Fruit fly (Drosophila melanogaster) whole organism, embryonic: ENCODE results near the gene CG18766.

Experiments used
- Bgb ChIP-seq: fragments of 200-800 bp; sonication (Bioruptor generic); IDR thresholded peaks from 2 replicates; pipeline ENCODE4 v1.3.6; 2022; ENCODE audit warnings: missing biosample characterization, missing genetic modification characterization; ENCODE audit not compliant: partially characterized antibody
- CG10543 ChIP-seq: fragments of 200-800 bp; sonication (Bioruptor generic); optimal IDR thresholded peaks from 3 replicates; lab custom pipeline; 2017; ENCODE audit warnings: missing biosample characterization, mild to moderate bottlenecking, missing genetic modification characterization, moderate library complexity
- CG12769 ChIP-seq: fragments of 200-800 bp; sonication (Bioruptor generic); optimal IDR thresholded peaks from 2 replicates; lab custom pipeline; 2019; ENCODE audit warnings: missing biosample characterization, mild to moderate bottlenecking, missing genetic modification characterization, moderate library complexity
- CG1529 ChIP-seq: fragments of 200-800 bp; sonication (Bioruptor generic); optimal IDR thresholded peaks from 3 replicates; lab custom pipeline; 2018; ENCODE audit warnings: missing biosample characterization, missing genetic modification characterization
- CG15696 ChIP-seq: fragments of 200-800 bp; sonication (Bioruptor generic); optimal IDR thresholded peaks from 2 replicates; lab custom pipeline; 2019; ENCODE audit warnings: missing biosample characterization, mild to moderate bottlenecking, missing genetic modification characterization, moderate library complexity
- CG17829 ChIP-seq: fragments of 200-800 bp; optimal IDR thresholded peaks from 2 replicates; lab custom pipeline; 2019; ENCODE audit warnings: missing biosample characterization, mild to moderate bottlenecking, missing genetic modification characterization, moderate library complexity
- CG2129 ChIP-seq: fragments of 200-800 bp; sonication (Bioruptor generic); IDR thresholded peaks from 2 replicates; pipeline ENCODE4 v1.3.6; 2022; ENCODE audit warnings: missing biosample characterization, missing genetic modification characterization; ENCODE audit not compliant: partially characterized antibody
- CG31441 ChIP-seq: fragments of 200-800 bp; sonication (Bioruptor generic); IDR thresholded peaks from 2 replicates; pipeline ENCODE4 v1.3.6; 2022; ENCODE audit warnings: missing biosample characterization, missing genetic modification characterization
- CG5953 ChIP-seq: fragments of 200-800 bp; sonication (Bioruptor generic); IDR thresholded peaks from 2 replicates; pipeline ENCODE4 v1.3.6; 2022; ENCODE audit warnings: missing biosample characterization, missing genetic modification characterization
- CG7357 ChIP-seq: fragments of 200-800 bp; sonication (Bioruptor generic); IDR thresholded peaks from 3 replicates; pipeline ENCODE4 v1.3.6; 2022; ENCODE audit warnings: missing biosample characterization, missing genetic modification characterization
- CG7556 ChIP-seq: fragments of 200-800 bp; sonication (Bioruptor generic); optimal IDR thresholded peaks from 2 replicates; lab custom pipeline; 2017; ENCODE audit warnings: missing biosample characterization, mild to moderate bottlenecking, missing genetic modification characterization
- CG7987 ChIP-seq: fragments of 200-800 bp; sonication (Bioruptor generic); optimal IDR thresholded peaks from 2 replicates; lab custom pipeline; 2018; ENCODE audit warnings: missing biosample characterization, mild to moderate bottlenecking, missing genetic modification characterization, moderate library complexity
- CG8281 ChIP-seq: fragments of 200-800 bp; sonication (Bioruptor generic); optimal IDR thresholded peaks from 2 replicates; lab custom pipeline; 2018; ENCODE audit warnings: missing biosample characterization, mild to moderate bottlenecking, missing genetic modification characterization, moderate library complexity
- CG8478 ChIP-seq: fragments of >200 bp; optimal IDR thresholded peaks from 2 replicates; lab custom pipeline; 2018
- CG9797 ChIP-seq: fragments of 200-800 bp; sonication (Bioruptor generic); optimal IDR thresholded peaks from 3 replicates; lab custom pipeline; 2018; ENCODE audit warnings: missing biosample characterization, mild to moderate bottlenecking, missing genetic modification characterization
- CoRest ChIP-seq: fragments of 200-800 bp; sonication (Bioruptor generic); optimal IDR thresholded peaks from 3 replicates; lab custom pipeline; 2018; ENCODE audit warnings: missing biosample characterization, mild to moderate bottlenecking, missing genetic modification characterization, moderate library complexity
- Gug ChIP-seq: fragments of 200-800 bp; sonication (Bioruptor generic); IDR thresholded peaks from 4 replicates; pipeline ENCODE4 v1.3.6; 2022; ENCODE audit warnings: missing biosample characterization, missing genetic modification characterization
- HLHmδ ChIP-seq: fragments of 200-800 bp; sonication (Bioruptor generic); optimal IDR thresholded peaks from 2 replicates; lab custom pipeline; 2018; ENCODE audit warnings: missing biosample characterization, mild to moderate bottlenecking, missing genetic modification characterization, moderate library complexity
- HmgZ ChIP-seq: fragments of 200-800 bp; sonication (Bioruptor generic); optimal IDR thresholded peaks from 2 replicates; lab custom pipeline; 2018; ENCODE audit warnings: missing biosample characterization, mild to moderate bottlenecking, missing genetic modification characterization
- MBD-R2 ChIP-seq: fragments of 200-800 bp; sonication (Bioruptor generic); IDR thresholded peaks from 2 replicates; pipeline ENCODE4 v1.3.6; 2022; ENCODE audit warnings: missing biosample characterization, missing genetic modification characterization
- Med ChIP-seq: fragments of 200-800 bp; sonication (Bioruptor generic); peaks from one replicate; lab custom pipeline; 2016; ENCODE audit warnings: missing biosample characterization, missing genetic modification characterization, mild to moderate bottlenecking, inconsistent platforms, moderate library complexity
- NK7.1 ChIP-seq: fragments of 200-800 bp; sonication (Bioruptor generic); optimal IDR thresholded peaks from 3 replicates; lab custom pipeline; 2016; ENCODE audit warnings: missing biosample characterization, missing genetic modification characterization
- Opbp ChIP-seq: fragments of 200-800 bp; sonication (Bioruptor generic); IDR thresholded peaks from 3 replicates; pipeline ENCODE4 v1.3.6; 2022; ENCODE audit warnings: missing biosample characterization, missing genetic modification characterization; ENCODE audit not compliant: partially characterized antibody
- Spps ChIP-seq: fragments of 200-800 bp; sonication (Bioruptor generic); optimal IDR thresholded peaks from 2 replicates; lab custom pipeline; 2018; ENCODE audit warnings: missing biosample characterization, mild to moderate bottlenecking, missing genetic modification characterization
- TFAM ChIP-seq: fragments of 200-800 bp; sonication (Bioruptor generic); optimal IDR thresholded peaks from 2 replicates; lab custom pipeline; 2017; ENCODE audit warnings: missing biosample characterization, missing genetic modification characterization, inconsistent platforms
- abd-A ChIP-seq: fragments of 200-800 bp; sonication (Bioruptor generic); optimal IDR thresholded peaks from 3 replicates; lab custom pipeline; 2019; ENCODE audit warnings: missing biosample characterization, mild to moderate bottlenecking, missing genetic modification characterization, moderate library complexity
- ac ChIP-seq: fragments of 200-800 bp; sonication (Bioruptor generic); optimal IDR thresholded peaks from 3 replicates; lab custom pipeline; 2017; ENCODE audit warnings: missing biosample characterization, mild to moderate bottlenecking, missing genetic modification characterization
- ato ChIP-seq: fragments of 200-800 bp; sonication (Bioruptor generic); IDR thresholded peaks from 2 replicates; pipeline ENCODE4 v1.3.6; 2022; ENCODE audit warnings: missing biosample characterization, missing genetic modification characterization; ENCODE audit not compliant: partially characterized antibody
- bigmax ChIP-seq: fragments of 200-800 bp; sonication (Bioruptor generic); optimal IDR thresholded peaks from 2 replicates; lab custom pipeline; 2018; ENCODE audit warnings: missing biosample characterization, mild to moderate bottlenecking, missing genetic modification characterization
- chinmo ChIP-seq: fragments of 200-800 bp; sonication (Bioruptor generic); IDR thresholded peaks from 4 replicates; pipeline ENCODE4 v1.3.6; 2022; ENCODE audit warnings: missing biosample characterization, missing genetic modification characterization; ENCODE audit not compliant: partially characterized antibody
- danr ChIP-seq: fragments of 200-800 bp; sonication (Bioruptor generic); IDR thresholded peaks from 2 replicates; pipeline ENCODE4 v1.3.6; 2022; ENCODE audit warnings: missing biosample characterization, missing genetic modification characterization
- dimm ChIP-seq: fragments of 200-800 bp; sonication (Bioruptor generic); IDR thresholded peaks from 2 replicates; pipeline ENCODE4 v1.3.6; 2022; ENCODE audit warnings: missing biosample characterization, missing genetic modification characterization
- dysf ChIP-seq: fragments of 200-800 bp; sonication (Bioruptor generic); IDR thresholded peaks from 3 replicates; pipeline ENCODE4 v1.3.6; 2022; ENCODE audit warnings: missing biosample characterization, missing genetic modification characterization
- hth ChIP-seq: fragments of >200 bp; optimal IDR thresholded peaks from 2 replicates; lab custom pipeline; 2017; ENCODE audit warnings: inconsistent platforms
- lab ChIP-seq: fragments of 200-800 bp; sonication (Bioruptor generic); optimal IDR thresholded peaks from 3 replicates; lab custom pipeline; 2017; ENCODE audit warnings: missing biosample characterization, missing genetic modification characterization, mild to moderate bottlenecking, moderate library complexity, missing genetic modification reagents
- mirr ChIP-seq: fragments of 200-800 bp; sonication (Bioruptor generic); optimal IDR thresholded peaks from 3 replicates; lab custom pipeline; 2018; ENCODE audit warnings: missing biosample characterization, mild to moderate bottlenecking, missing genetic modification characterization
- nerfin-2 ChIP-seq: fragments of 200-800 bp; sonication (Bioruptor generic); IDR thresholded peaks from 2 replicates; pipeline ENCODE4 v1.3.6; 2022; ENCODE audit warnings: missing biosample characterization, missing genetic modification characterization; ENCODE audit not compliant: partially characterized antibody
- otp ChIP-seq: fragments of 200-800 bp; sonication (Bioruptor generic); IDR thresholded peaks from 3 replicates; pipeline ENCODE4, ENCODE4 v1.3.6; 2022; ENCODE audit warnings: missing biosample characterization, missing genetic modification characterization
- pita ChIP-seq: fragments of 200-800 bp; sonication (Bioruptor generic); optimal IDR thresholded peaks from 2 replicates; lab custom pipeline; 2017; ENCODE audit warnings: missing biosample characterization, mild to moderate bottlenecking, missing genetic modification characterization
- prd ChIP-seq, 3 experiments: fragments of >200 bp in 2 of 3; fragments of 200-800 bp in 1 of 3; sonication (Bioruptor generic) in 1 of 3; optimal IDR thresholded peaks in 2 of 3; IDR thresholded peaks in 1 of 3; 2 replicates in 2 of 3; 3 replicates in 1 of 3; pipeline versions ENCODE4 v1.3.6 to Lab custom; 2017 to 2022; ENCODE audit warnings: missing biosample characterization in 1 of 3, missing genetic modification characterization in 1 of 3
- pum ChIP-seq: fragments of 200-800 bp; sonication (Bioruptor generic); optimal IDR thresholded peaks from 2 replicates; lab custom pipeline; 2016; ENCODE audit warnings: missing biosample characterization, missing genetic modification characterization
- ranshi ChIP-seq: fragments of 200-800 bp; sonication (Bioruptor generic); IDR thresholded peaks from 2 replicates; pipeline ENCODE4 v1.3.6; 2022; ENCODE audit warnings: missing biosample characterization, missing genetic modification characterization
- rib ChIP-seq: fragments of 200-800 bp; sonication (Bioruptor generic); IDR thresholded peaks from 2 replicates; pipeline ENCODE4 v1.3.6; 2022; ENCODE audit warnings: missing biosample characterization, missing genetic modification characterization
- scrt ChIP-seq: fragments of 200-800 bp; sonication (Bioruptor generic); optimal IDR thresholded peaks from 2 replicates; lab custom pipeline; 2018; ENCODE audit warnings: missing biosample characterization, mild to moderate bottlenecking, missing genetic modification characterization, moderate library complexity
- sd ChIP-seq: fragments of 200-800 bp; sonication (Bioruptor generic); optimal IDR thresholded peaks from 3 replicates; lab custom pipeline; 2018; ENCODE audit warnings: missing biosample characterization, mild to moderate bottlenecking, missing genetic modification characterization, moderate library complexity
- sim ChIP-seq: fragments of 200-800 bp; sonication (Bioruptor generic); IDR thresholded peaks from 2 replicates; pipeline ENCODE4 v1.3.6; 2022; ENCODE audit warnings: missing biosample characterization, missing genetic modification characterization
- slp2 ChIP-seq: fragments of 200-800 bp; sonication (Bioruptor generic); optimal IDR thresholded peaks from 2 replicates; lab custom pipeline; 2016; ENCODE audit warnings: missing biosample characterization, missing genetic modification characterization
- sr ChIP-seq: fragments of 200-800 bp; sonication (Bioruptor generic); IDR thresholded peaks from 3 replicates; pipeline ENCODE4 v1.3.6; 2022; ENCODE audit warnings: missing biosample characterization, missing genetic modification characterization
- tgo ChIP-seq: fragments of 200-800 bp; sonication (Bioruptor generic); IDR thresholded peaks from 3 replicates; pipeline ENCODE4 v1.3.6; 2022; ENCODE audit warnings: missing biosample characterization, missing genetic modification characterization
- tna ChIP-seq: fragments of 200-800 bp; sonication (Bioruptor generic); IDR thresholded peaks from 2 replicates; pipeline ENCODE4 v1.3.6; 2022; ENCODE audit warnings: missing biosample characterization, missing genetic modification characterization; ENCODE audit not compliant: partially characterized antibody
- toy ChIP-seq: fragments of 200-800 bp; sonication (Bioruptor generic); IDR thresholded peaks from 2 replicates; pipeline ENCODE4 v1.3.6; 2022; ENCODE audit warnings: missing biosample characterization, missing genetic modification characterization

The CG18766 gene

dm6 chr3R:27293065-27293464 lies 48.0 kb upstream of the CG18766 start (continued):
- TF ChIP-seq CG8281 (tag; lab: Kevin White, UChicago): no peak
- TF ChIP-seq chinmo (GFP tag; lab: Robert Waterston, UW): no peak
- no peak for TF ChIP-seq ranshi (GFP tag; lab: Robert Waterston, UW)
- no peak for TF ChIP-seq slp2 (GFP tag; lab: Kevin White, UChicago)
- TF ChIP-seq sr (GFP tag; lab: Robert Waterston, UW): peak; percentile 56; the same call in 1 of the 3 replicates
- no peak for TF ChIP-seq danr (GFP tag; lab: Robert Waterston, UW)
- peak; percentile 66 for TF ChIP-seq Med (GFP tag; lab: Kevin White, UChicago)
- TF ChIP-seq sim: no peak
- no peak for TF ChIP-seq CG9797 (GFP tag; lab: Kevin White, UChicago)
- no peak for TF ChIP-seq hth (lab: Kevin White, UChicago)
- no peak for TF ChIP-seq CG31441 (GFP tag; lab: Robert Waterston, UW)
- no peak for TF ChIP-seq Bgb (GFP tag; lab: Robert Waterston, UW)
- no peak for TF ChIP-seq pum
- TF ChIP-seq tgo (GFP tag; lab: Robert Waterston, UW): no peak
- no peak for TF ChIP-seq Spps
- TF ChIP-seq Gug (GFP tag; lab: Robert Waterston, UW): no peak
- TF ChIP-seq NK7.1: no peak
- no peak for TF ChIP-seq ato (GFP tag; lab: Robert Waterston, UW)
- no peak for TF ChIP-seq CG5953 (GFP tag; lab: Robert Waterston, UW)
- TF ChIP-seq dysf: no peak
- TF ChIP-seq MBD-R2: no peak
- peak; percentile 31 for TF ChIP-seq abd-A (tag; lab: Kevin White, UChicago)
- no peak for TF ChIP-seq CG15696 (tag; lab: Kevin White, UChicago)
- TF ChIP-seq CG8478: peak; percentile 36
- TF ChIP-seq CoRest (tag; lab: Kevin White, UChicago): no peak
- TF ChIP-seq nerfin-2: no peak
- no peak for TF ChIP-seq TFAM (GFP tag; lab: Kevin White, UChicago)
- no peak for TF ChIP-seq CG1529 (GFP tag; lab: Kevin White, UChicago)
- no peak for TF ChIP-seq CG7556
- no peak for TF ChIP-seq CG17829
- TF ChIP-seq rib (GFP tag; lab: Robert Waterston, UW): no peak
- peak; percentile 6 for TF ChIP-seq mirr
- TF ChIP-seq scrt (GFP tag; lab: Kevin White, UChicago): no peak
- TF ChIP-seq dimm: no peak
- TF ChIP-seq CG2129 (GFP tag; lab: Robert Waterston, UW): no peak
- TF ChIP-seq sd (tag; lab: Kevin White, UChicago): peak; percentile 78
- no peak for TF ChIP-seq ac (GFP tag; lab: Kevin White, UChicago)
- no peak for TF ChIP-seq CG10543 (GFP tag; lab: Kevin White, UChicago)
- TF ChIP-seq tna (GFP tag; lab: Robert Waterston, UW): no peak
- no peak for TF ChIP-seq HLHmδ (GFP tag; lab: Kevin White, UChicago)
- TF ChIP-seq Opbp (GFP tag; lab: Robert Waterston, UW): no peak
- TF ChIP-seq otp (GFP tag; lab: Robert Waterston, UW): no peak
- TF ChIP-seq pita (GFP tag; lab: Kevin White, UChicago): no peak
- TF ChIP-seq CG12769 (tag; lab: Kevin White, UChicago): peak; percentile 83
- no peak for TF ChIP-seq CG7357 (GFP tag; lab: Robert Waterston, UW)
- no peak for TF ChIP-seq toy (GFP tag; lab: Robert Waterston, UW)
- TF ChIP-seq HmgZ (tag; lab: Kevin White, UChicago): no peak
- TF ChIP-seq lab: no peak
- no peak for TF ChIP-seq bigmax (GFP tag; lab: Kevin White, UChicago)
- TF ChIP-seq prd (optimal IDR thresholded peaks at IDR 0.05; lab: Kevin White, UChicago): no peak
- TF ChIP-seq prd (GFP tag; IDR thresholded peaks at IDR 0.05; lab: Robert Waterston, UW): no peak
- peak; percentile 100 for TF ChIP-seq CG7987
